Worm (Caenorhabditis elegans): ENCODE data around the gene clec-185.

ce11 chrIV:12451225-12451831 lies 12.9 kb downstream of the clec-185 start, which contains the start of gene dpy-26:
- TF ChIP-seq mdl-1 (tag; optimal IDR thresholded peaks at IDR 0.05) (no peak), elt-3 (tag; optimal IDR thresholded peaks at IDR 0.05) (no peak), nhr-77 (tag; optimal IDR thresholded peaks at IDR 0.05) (no peak), lin-13 (GFP tag; optimal IDR thresholded peaks at IDR 0.05) (no peak), lsy-2 (tag; optimal IDR thresholded peaks at IDR 0.05) (peak in 1 of 2 experiments; percentile 1), sem-4 (tag; optimal IDR thresholded peaks at IDR 0.05) (no peak), snpc-4 (tag; optimal IDR thresholded peaks at IDR 0.05) (no peak), nhr-12 (tag; optimal IDR thresholded peaks at IDR 0.05) (no peak), egl-27 (tag; optimal IDR thresholded peaks at IDR 0.05) (no peak), lin-39 (tag; optimal IDR thresholded peaks at IDR 0.05) (no peak), zag-1 (tag; optimal IDR thresholded peaks at IDR 0.05) (no peak), nhr-129 (tag; optimal IDR thresholded peaks at IDR 0.05) (peak; percentile 86)
